Fruit fly (Drosophila melanogaster): ENCODE data around the gene CG15317.

Gene CG15317

DNA sequence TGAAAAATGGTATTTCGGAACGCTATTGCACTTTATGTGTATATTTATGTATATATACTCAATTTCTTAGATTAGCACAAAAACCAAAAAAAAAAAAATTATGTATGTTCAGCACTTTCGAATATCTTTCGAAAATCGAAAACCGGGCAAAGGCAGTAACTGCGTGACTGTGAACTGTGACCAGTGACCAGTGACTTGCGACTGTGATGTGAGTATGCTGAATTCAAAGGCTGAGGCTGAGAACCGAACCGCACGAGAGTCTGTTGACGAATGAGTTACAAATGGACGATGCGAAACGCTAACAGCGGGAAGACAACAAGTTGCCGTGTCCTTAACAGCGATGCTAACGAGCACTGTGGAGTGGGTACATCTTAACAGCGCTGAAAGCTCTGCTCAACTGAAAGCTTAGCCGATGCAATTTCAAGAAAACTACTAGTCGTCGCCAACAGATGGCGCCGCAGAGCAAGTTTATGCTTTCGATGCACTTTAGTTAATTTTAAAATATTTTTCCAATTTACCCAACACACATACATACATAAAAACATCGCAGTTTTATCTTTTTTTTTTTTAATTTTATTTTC lies 5.7 kb downstream of the CG15317 start, which contains the start of gene CG32700 (continued):
- TF ChIP-seq Meics (GFP tag; optimal IDR thresholded peaks at IDR 0.05) (no peak), CG13894 (tag; optimal IDR thresholded peaks at IDR 0.05) (peak; percentile 25), seq (GFP tag; IDR thresholded peaks at IDR 0.05) (no peak), klu (GFP tag; IDR thresholded peaks at IDR 0.05) (no peak), tgo (GFP tag; IDR thresholded peaks at IDR 0.05) (no peak), Ets97D (GFP tag; optimal IDR thresholded peaks at IDR 0.05) (no peak), wor (GFP tag; IDR thresholded peaks at IDR 0.05) (no peak), CG12155 (GFP tag; optimal IDR thresholded peaks at IDR 0.05) (no peak), dysf (GFP tag; IDR thresholded peaks at IDR 0.05) (no peak), CG8388 (GFP tag; optimal IDR thresholded peaks at IDR 0.05) (no peak), ap (GFP tag; IDR thresholded peaks at IDR 0.05) (no peak), MTF-1 (GFP tag; optimal IDR thresholded peaks at IDR 0.05; ENCODE audit: borderline replicate concordance) (no peak), CG10209 (GFP tag; optimal IDR thresholded peaks at IDR 0.05) (no peak), Opbp (GFP tag; IDR thresholded peaks at IDR 0.05; ENCODE audit: partially characterized antibody) (0 out of 3 replicates have a peak, but pooled peaks have one; percentile 36), sens (GFP tag) (peak; percentile 42), CG9215 (GFP tag; IDR thresholded peaks at IDR 0.05) (no peak), dm (GFP tag; optimal IDR thresholded peaks at IDR 0.05) (no peak), CG2199 (GFP tag; IDR thresholded peaks at IDR 0.05) (no peak), oc (tag; optimal IDR thresholded peaks at IDR 0.05) (no peak), HLH3B (GFP tag; IDR thresholded peaks at IDR 0.05) (no peak), D (optimal IDR thresholded peaks at IDR 0.05) (no peak), D (GFP tag; optimal IDR thresholded peaks at IDR 0.05) (no peak), CG3838 (GFP tag; optimal IDR thresholded peaks at IDR 0.05) (no peak), E2f2 (GFP tag; IDR thresholded peaks at IDR 0.05) (peak; percentile 28; the same call in 1 of the 2 replicates), pros (GFP tag; optimal IDR thresholded peaks at IDR 0.05) (no peak), nau (GFP tag; optimal IDR thresholded peaks at IDR 0.05) (no peak), CG31441 (GFP tag; IDR thresholded peaks at IDR 0.05) (peak; percentile 64), Vsx1 (GFP tag; optimal IDR thresholded peaks at IDR 0.05) (no peak), CG3281 (GFP tag; optimal IDR thresholded peaks at IDR 0.05) (no peak), CG8359 (GFP tag; optimal IDR thresholded peaks at IDR 0.05; ENCODE audit: borderline replicate concordance) (no peak), CG33557 (GFP tag; optimal IDR thresholded peaks at IDR 0.05) (no peak), stwl (tag; optimal IDR thresholded peaks at IDR 0.05) (peak; percentile 13), CG4820 (GFP tag; optimal IDR thresholded peaks at IDR 0.05) (no peak), CG6854 (GFP tag; optimal IDR thresholded peaks at IDR 0.05) (no peak), fd96Cb (tag; optimal IDR thresholded peaks at IDR 0.05) (no peak), sisA (GFP tag; IDR thresholded peaks at IDR 0.05) (no peak), PHDP (tag; optimal IDR thresholded peaks at IDR 0.05) (no peak), ci (GFP tag; IDR thresholded peaks at IDR 0.05) (peak; percentile 40; the same call in 1 of the 3 replicates), pfk (GFP tag; optimal IDR thresholded peaks at IDR 0.05) (no peak), CG1233 (GFP tag; optimal IDR thresholded peaks at IDR 0.05) (no peak), sim (GFP tag; IDR thresholded peaks at IDR 0.05) (no peak), hkb (optimal IDR thresholded peaks at IDR 0.05) (no peak), hkb (GFP tag; IDR thresholded peaks at IDR 0.05) (peak; percentile 41; the same call in 1 of the 2 replicates), CG8290 (GFP tag; optimal IDR thresholded peaks at IDR 0.05) (no peak), CG8290 (tag; optimal IDR thresholded peaks at IDR 0.05) (no peak), Jarid2 (GFP tag; optimal IDR thresholded peaks at IDR 0.05) (peak; percentile 21), Dad (GFP tag; optimal IDR thresholded peaks at IDR 0.05) (no peak), sna (GFP tag; IDR thresholded peaks at IDR 0.05; ENCODE audit: partially characterized antibody) (0 out of 2 replicates have a peak, but pooled peaks have one; percentile 16), CG10267 (tag; optimal IDR thresholded peaks at IDR 0.05) (no peak), Bdp1 (GFP tag; optimal IDR thresholded peaks at IDR 0.05) (no peak), CG3407 (GFP tag; optimal IDR thresholded peaks at IDR 0.05) (no peak), CG31224 (GFP tag; IDR thresholded peaks at IDR 0.05) (no peak)

Measured in whole organism, embryonic.